Worm (Caenorhabditis elegans) whole organism, L2 larva: ENCODE measurements around the gene rhi-1.

Experiments used
- C34F6.9 ChIP-seq: fragments of 150-350 bp; optimal IDR thresholded peaks from 2 replicates; lab custom pipeline; 2014; ENCODE audit warnings: missing biosample characterization, missing genetic modification characterization
- F13H6.1 ChIP-seq: sonication (generic microtip); optimal IDR thresholded peaks from 2 replicates; lab custom pipeline; 2016; ENCODE audit warnings: missing genetic modification characterization, missing compliant biosample characterization
- Y55F3AM.14 ChIP-seq: fragments of 200-800 bp; sonication (Bioruptor generic); optimal IDR thresholded peaks from 2 replicates; lab custom pipeline; 2018; ENCODE audit warnings: mild to moderate bottlenecking, missing genetic modification characterization, missing compliant biosample characterization
- ZK546.5 ChIP-seq: sonication (generic microtip); optimal IDR thresholded peaks from 2 replicates; lab custom pipeline; 2017; ENCODE audit warnings: missing biosample characterization, missing genetic modification characterization
- alr-1 ChIP-seq: fragments of 150-350 bp; optimal IDR thresholded peaks from 2 replicates; lab custom pipeline; 2014; ENCODE audit warnings: missing biosample characterization, missing genetic modification characterization
- aly-2 ChIP-seq: fragments of 150-350 bp; optimal IDR thresholded peaks from 2 replicates; lab custom pipeline; 2014; ENCODE audit warnings: missing biosample characterization, missing genetic modification characterization
- blmp-1 ChIP-seq: sonication (generic microtip); optimal IDR thresholded peaks from 2 replicates; lab custom pipeline; 2017; ENCODE audit warnings: missing genetic modification characterization, mild to moderate bottlenecking, missing compliant biosample characterization, antibody characterized with exemption, moderate library complexity; ENCODE audit not compliant: insufficient read depth
- ceh-16 ChIP-seq: fragments of 150-350 bp; optimal IDR thresholded peaks from 2 replicates; lab custom pipeline; 2014; ENCODE audit warnings: missing biosample characterization, missing genetic modification characterization
- crh-2 ChIP-seq: sonication (generic microtip); optimal IDR thresholded peaks from 2 replicates; lab custom pipeline; 2017; ENCODE audit warnings: missing biosample characterization, missing genetic modification characterization
- dmd-4 ChIP-seq: sonication (generic microtip); optimal IDR thresholded peaks from 2 replicates; lab custom pipeline; 2017; ENCODE audit warnings: missing biosample characterization, missing genetic modification characterization
- egl-27 ChIP-seq: sonication (generic microtip); optimal IDR thresholded peaks from 3 replicates; lab custom pipeline; 2017; ENCODE audit warnings: missing biosample characterization, missing genetic modification reagents, missing genetic modification characterization
- elt-1 ChIP-seq: fragments of 150-350 bp; optimal IDR thresholded peaks from 2 replicates; lab custom pipeline; 2014; ENCODE audit warnings: missing biosample characterization, missing genetic modification characterization
- elt-3 ChIP-seq: sonication (generic microtip); optimal IDR thresholded peaks from 2 replicates; lab custom pipeline; 2017; ENCODE audit warnings: missing biosample characterization, missing genetic modification characterization
- fos-1 ChIP-seq: fragments of 150-350 bp; optimal IDR thresholded peaks from 2 replicates; lab custom pipeline; 2014; ENCODE audit warnings: missing biosample characterization, missing genetic modification characterization
- gmeb-1 ChIP-seq: fragments of 150-350 bp; optimal IDR thresholded peaks from 2 replicates; lab custom pipeline; 2014; ENCODE audit warnings: missing biosample characterization, missing genetic modification characterization
- lin-11 ChIP-seq: fragments of 150-350 bp; sonication (generic microtip); optimal IDR thresholded peaks from 2 replicates; lab custom pipeline; 2014; ENCODE audit warnings: missing biosample characterization, missing genetic modification characterization, inconsistent platforms, mixed read lengths
- lin-13 ChIP-seq: fragments of 150-350 bp; optimal IDR thresholded peaks from 2 replicates; lab custom pipeline; 2014; ENCODE audit warnings: missing biosample characterization, missing genetic modification reagents, missing genetic modification characterization
- lin-39 ChIP-seq: fragments of 150-350 bp; optimal IDR thresholded peaks from 2 replicates; lab custom pipeline; 2014; ENCODE audit warnings: missing biosample characterization, missing genetic modification reagents, missing genetic modification characterization
- lsy-2 ChIP-seq, 2 experiments: fragments of 150-350 bp in 1 of 2; sonication (generic microtip) in 1 of 2; optimal IDR thresholded peaks; 2 replicates each; lab custom pipeline; 2014 to 2017; ENCODE audit warnings: missing biosample characterization in 2 of 2, missing genetic modification characterization in 2 of 2
- mab-5 ChIP-seq: fragments of 150-350 bp; optimal IDR thresholded peaks from 2 replicates; lab custom pipeline; 2014; ENCODE audit warnings: missing biosample characterization, missing genetic modification characterization
- mdl-1 ChIP-seq, 2 experiments: fragments of 150-350 bp in 1 of 2; sonication (generic microtip) in 1 of 2; optimal IDR thresholded peaks; 2 replicates each; lab custom pipeline; 2017; ENCODE audit warnings: missing biosample characterization in 2 of 2, missing genetic modification characterization in 2 of 2
- nhr-11 ChIP-seq: fragments of 150-350 bp; optimal IDR thresholded peaks from 2 replicates; lab custom pipeline; 2014; ENCODE audit warnings: missing biosample characterization, missing genetic modification characterization
- nhr-12 ChIP-seq: fragments of 150-350 bp; optimal IDR thresholded peaks from 2 replicates; lab custom pipeline; 2014; ENCODE audit warnings: missing biosample characterization, missing genetic modification characterization
- nhr-129 ChIP-seq: fragments of 150-350 bp; optimal IDR thresholded peaks from 2 replicates; lab custom pipeline; 2014; ENCODE audit warnings: missing biosample characterization, missing genetic modification characterization
- nhr-21 ChIP-seq: fragments of 150-350 bp; optimal IDR thresholded peaks from 2 replicates; lab custom pipeline; 2014; ENCODE audit warnings: missing biosample characterization, missing genetic modification characterization
- nhr-25 ChIP-seq: fragments of 150-350 bp; sonication (generic microtip); optimal IDR thresholded peaks from 3 replicates; lab custom pipeline; 2014; ENCODE audit warnings: missing biosample characterization, missing genetic modification characterization
- nhr-77 ChIP-seq: fragments of 150-350 bp; optimal IDR thresholded peaks from 2 replicates; lab custom pipeline; 2014; ENCODE audit warnings: missing biosample characterization, missing genetic modification characterization
- peb-1 ChIP-seq: fragments of 150-350 bp; optimal IDR thresholded peaks from 2 replicates; lab custom pipeline; 2014; ENCODE audit warnings: missing biosample characterization, missing genetic modification characterization
- sem-4 ChIP-seq: fragments of 150-350 bp; optimal IDR thresholded peaks from 2 replicates; lab custom pipeline; 2014; ENCODE audit warnings: missing biosample characterization, missing genetic modification reagents, missing genetic modification characterization
- skn-1 ChIP-seq: sonication (generic microtip); optimal IDR thresholded peaks from 2 replicates; lab custom pipeline; 2017; ENCODE audit warnings: missing biosample characterization, missing genetic modification characterization
- sma-3 ChIP-seq: sonication (generic microtip); optimal IDR thresholded peaks from 2 replicates; lab custom pipeline; 2016; ENCODE audit warnings: missing genetic modification reagents, missing genetic modification characterization, missing compliant biosample characterization
- sma-9 ChIP-seq, 2 experiments: fragments of 150-350 bp in 1 of 2; sonication (generic microtip) in 1 of 2; optimal IDR thresholded peaks; 2 replicates each; lab custom pipeline; 2014 to 2016; ENCODE audit warnings: missing genetic modification characterization in 2 of 2, mild to moderate bottlenecking in 1 of 2, missing biosample characterization in 1 of 2, missing compliant biosample characterization in 1 of 2, missing genetic modification reagents in 1 of 2, moderate library complexity in 1 of 2
- unc-39 ChIP-seq: fragments of 150-350 bp; optimal IDR thresholded peaks from 2 replicates; lab custom pipeline; 2014; ENCODE audit warnings: missing biosample characterization, missing genetic modification characterization
- unc-55 ChIP-seq: fragments of 150-350 bp; sonication (generic microtip); optimal IDR thresholded peaks from 3 replicates; lab custom pipeline; 2014; ENCODE audit warnings: missing biosample characterization, missing genetic modification reagents, missing genetic modification characterization
- zag-1 ChIP-seq: fragments of 150-350 bp; optimal IDR thresholded peaks from 2 replicates; lab custom pipeline; 2014; ENCODE audit warnings: missing biosample characterization, missing genetic modification characterization

rhi-1 gene

DNA sequence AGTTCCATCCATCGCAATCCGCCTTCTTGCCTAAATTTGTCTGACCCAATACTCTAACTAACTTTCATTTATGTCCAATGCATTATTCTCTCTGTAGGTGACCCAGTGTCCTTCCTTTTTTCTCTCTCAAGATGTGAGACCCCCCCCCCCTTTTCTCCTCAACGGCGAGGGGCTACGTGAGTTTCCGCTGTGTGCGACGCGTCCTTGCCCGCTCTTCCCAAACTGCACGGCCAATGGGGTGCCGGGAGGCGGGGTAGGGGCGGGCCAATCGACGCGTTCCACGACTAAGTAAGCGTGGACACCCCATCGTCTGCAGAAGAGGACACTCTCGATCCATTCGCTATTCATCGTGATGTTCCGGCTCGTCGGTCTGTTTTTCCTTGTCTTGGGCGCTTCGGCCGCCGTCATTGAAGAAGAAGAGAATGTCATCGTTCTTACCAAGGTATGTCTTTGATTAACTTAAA lies 15.6 kb downstream of the rhi-1 start, which contains the start of gene pdi-2 (continued):
- no peak for TF ChIP-seq nhr-12 (tag; lab: Kevin White, UChicago)
- TF ChIP-seq aly-2 (tag; lab: Kevin White, UChicago): no peak
- peak; percentile 59 for TF ChIP-seq C34F6.9 (tag; lab: Kevin White, UChicago)
- TF ChIP-seq nhr-25 (tag; lab: Kevin White, UChicago): peak; percentile 82
- TF ChIP-seq zag-1 (tag; lab: Kevin White, UChicago): no peak
- TF ChIP-seq dmd-4 (tag; lab: Kevin White, UChicago): no peak
- no peak for TF ChIP-seq nhr-11 (tag; lab: Kevin White, UChicago)
- TF ChIP-seq egl-27: peak; percentile 71
- no peak for TF ChIP-seq skn-1 (tag; lab: Kevin White, UChicago)
- TF ChIP-seq mdl-1 (tag; optimal IDR thresholded peaks at IDR 0.05; lab: Kevin White, UChicago): peak in 1 of 2 experiments; percentile 52
- TF ChIP-seq sem-4 (tag; lab: Kevin White, UChicago): peak; percentile 50
- peak; percentile 70 for TF ChIP-seq lin-11 (tag; lab: Kevin White, UChicago)
- peak; percentile 72 to 91 for TF ChIP-seq lsy-2 (tag; optimal IDR thresholded peaks at IDR 0.05; lab: Kevin White, UChicago)
- peak; percentile 41 for TF ChIP-seq mab-5 (tag; lab: Kevin White, UChicago)
- TF ChIP-seq fos-1 (tag; lab: Kevin White, UChicago): peak; percentile 53

- TF ChIP-seq nhr-129 (tag; lab: Kevin White, UChicago) (peak; percentile 28), blmp-1 (tag; lab: Kevin White, UChicago) (no peak), F13H6.1 (tag; lab: Kevin White, UChicago) (no peak), nhr-25 (tag; lab: Kevin White, UChicago) (peak; percentile 35), mdl-1 (tag; optimal IDR thresholded peaks at IDR 0.05; lab: Kevin White, UChicago) (no peak), nhr-77 (tag; lab: Kevin White, UChicago) (no peak), sma-9 (GFP tag; optimal IDR thresholded peaks at IDR 0.05; lab: Kevin White, UChicago) (peak; percentile 9), sma-9 (tag; optimal IDR thresholded peaks at IDR 0.05; lab: Kevin White, UChicago) (no peak)
- TF ChIP-seq, all 48 proteins: peak for 3
Observed at ce11 chrX:4524844-4525243, 16.5 kb downstream of the rhi-1 start.

- TF ChIP-seq F13H6.1 (tag; lab: Kevin White, UChicago) (no peak), elt-1 (tag; lab: Kevin White, UChicago) (no peak), unc-55 (GFP tag; lab: Kevin White, UChicago) (no peak), nhr-129 (tag; lab: Kevin White, UChicago) (no peak), nhr-21 (tag; lab: Kevin White, UChicago) (peak; percentile 22), ZK546.5 (tag; lab: Kevin White, UChicago) (no peak), Y55F3AM.14 (GFP tag; lab: Kevin White, UChicago) (peak; percentile 23), crh-2 (tag; lab: Kevin White, UChicago) (peak; percentile 37), lsy-2 (tag; optimal IDR thresholded peaks at IDR 0.05; lab: Kevin White, UChicago) (peak in 1 of 2 experiments; percentile 2), sma-3 (GFP tag; lab: Kevin White, UChicago) (peak; percentile 42), nhr-77 (tag; lab: Kevin White, UChicago) (no peak), sma-9 (GFP tag; optimal IDR thresholded peaks at IDR 0.05; lab: Kevin White, UChicago) (peak; percentile 1), sma-9 (tag; optimal IDR thresholded peaks at IDR 0.05; lab: Kevin White, UChicago) (no peak), dmd-4 (tag; lab: Kevin White, UChicago) (no peak), elt-3 (tag; lab: Kevin White, UChicago) (no peak), zag-1 (tag; lab: Kevin White, UChicago) (no peak), fos-1 (tag; lab: Kevin White, UChicago) (no peak), alr-1 (tag; lab: Kevin White, UChicago) (no peak)
Observed at ce11 chrX:4526412-4526811, 18.1 kb downstream of the rhi-1 start.

- TF ChIP-seq crh-2 (tag; lab: Kevin White, UChicago) (peak; percentile 56), mdl-1 (tag; optimal IDR thresholded peaks at IDR 0.05; lab: Kevin White, UChicago) (peak; percentile 22 to 66), egl-27 (no peak), unc-39 (tag; lab: Kevin White, UChicago) (no peak), nhr-129 (tag; lab: Kevin White, UChicago) (peak; percentile 73), nhr-21 (tag; lab: Kevin White, UChicago) (peak; percentile 90), lin-39 (no peak), sma-9 (GFP tag; optimal IDR thresholded peaks at IDR 0.05; lab: Kevin White, UChicago) (peak; percentile 97), sma-9 (tag; optimal IDR thresholded peaks at IDR 0.05; lab: Kevin White, UChicago) (no peak), ceh-16 (tag; lab: Kevin White, UChicago) (peak; percentile 21), aly-2 (tag; lab: Kevin White, UChicago) (no peak), sma-3 (GFP tag; lab: Kevin White, UChicago) (peak; percentile 89), elt-3 (tag; lab: Kevin White, UChicago) (no peak), lin-11 (tag; lab: Kevin White, UChicago) (no peak), gmeb-1 (tag; lab: Kevin White, UChicago) (peak; percentile 63), F13H6.1 (tag; lab: Kevin White, UChicago) (peak; percentile 33), fos-1 (tag; lab: Kevin White, UChicago) (peak; percentile 39), lin-13 (GFP tag; lab: Kevin White, UChicago) (no peak), C34F6.9 (tag; lab: Kevin White, UChicago) (peak; percentile 2), unc-55 (GFP tag; lab: Kevin White, UChicago) (no peak), elt-1 (tag; lab: Kevin White, UChicago) (peak; percentile 29), peb-1 (tag; lab: Kevin White, UChicago) (no peak), blmp-1 (tag; lab: Kevin White, UChicago) (peak; percentile 78), lsy-2 (tag; optimal IDR thresholded peaks at IDR 0.05; lab: Kevin White, UChicago) (peak in 1 of 2 experiments; percentile 43), nhr-25 (tag; lab: Kevin White, UChicago) (peak; percentile 92)
Observed at ce11 chrX:4528905-4529304, 20.6 kb downstream of the rhi-1 start.
